Worm (Caenorhabditis elegans) whole organism, early embryonic: ENCODE results near the gene B0507.6.

Experiments used
- F13C5.2 ChIP-seq: sonication (generic microtip); optimal IDR thresholded peaks from 2 replicates; lab custom pipeline; 2017; ENCODE audit warnings: mild to moderate bottlenecking, missing genetic modification characterization, inconsistent platforms, missing compliant biosample characterization
- ama-1 ChIP-seq: fragments of 150-350 bp; optimal IDR thresholded peaks from 2 replicates; lab custom pipeline; 2014
- flt-1 ChIP-seq: fragments of 200-800 bp; sonication (Bioruptor generic); IDR thresholded peaks from 2 replicates; pipeline ENCODE4 v1.3.6; 2022; ENCODE audit warnings: missing genetic modification characterization, missing compliant biosample characterization
- hmg-4 ChIP-seq: fragments of 200-800 bp; sonication (Bioruptor generic); optimal IDR thresholded peaks from 2 replicates; lab custom pipeline; 2018; ENCODE audit warnings: mild to moderate bottlenecking, missing genetic modification characterization, missing compliant biosample characterization
- scrt-1 ChIP-seq: fragments of 200-800 bp; sonication (Bioruptor generic); IDR thresholded peaks from 2 replicates; pipeline ENCODE4 v1.3.6; 2022; ENCODE audit warnings: missing genetic modification characterization, missing compliant biosample characterization
- sea-1 ChIP-seq: fragments of 200-800 bp; sonication (Bioruptor generic); conservative IDR thresholded peaks from 2 replicates; pipeline ENCODE4 v1.3.6; 2022; ENCODE audit warnings: missing genetic modification characterization, missing compliant biosample characterization
- tbx-11 ChIP-seq: fragments of 200-800 bp; sonication (Bioruptor generic); IDR thresholded peaks from 2 replicates; pipeline ENCODE4 v1.3.6; 2022; ENCODE audit warnings: missing genetic modification characterization, missing compliant biosample characterization
- tra-4 ChIP-seq: sonication (generic microtip); optimal IDR thresholded peaks from 2 replicates; lab custom pipeline; 2017; ENCODE audit warnings: missing genetic modification characterization, missing compliant biosample characterization

DNA sequence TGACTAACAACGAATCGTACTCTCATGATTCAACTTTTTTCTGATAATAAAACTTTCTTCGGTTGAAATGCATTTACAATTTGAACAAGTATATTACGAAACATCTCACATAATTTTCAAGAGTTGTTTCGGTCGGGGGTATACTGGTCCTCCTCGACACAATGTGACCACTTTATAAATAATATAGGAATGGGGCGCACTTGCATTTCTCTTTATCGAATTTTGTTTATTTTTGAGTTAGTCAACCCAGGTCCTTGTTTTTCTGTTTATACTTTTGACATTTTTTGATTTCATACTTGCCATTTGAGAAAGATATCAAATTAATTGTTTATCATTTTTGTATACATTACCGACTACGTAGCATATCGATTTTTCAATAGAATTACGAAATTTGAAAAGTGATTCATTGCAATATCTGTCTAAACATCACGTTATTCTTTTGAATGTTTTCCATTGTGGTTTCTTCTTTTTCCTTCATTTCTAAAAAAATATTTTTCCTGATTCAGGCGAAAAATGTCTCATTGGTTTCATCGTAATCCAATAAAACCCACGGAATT lies 27.9 kb downstream of the B0507.6 start, which contains the start of gene B0507.2:
- no peak for TF ChIP-seq F13C5.2 (tag; lab: Kevin White, UChicago)
- TF ChIP-seq tbx-11 = no peak
- TF ChIP-seq ama-1 (lab: Kevin White, UChicago) = no peak
- no peak for TF ChIP-seq sea-1 (GFP tag; lab: Robert Waterston, UW)
- no peak for TF ChIP-seq hmg-4
- TF ChIP-seq flt-1 (GFP tag; lab: Robert Waterston, UW) = no peak
- no peak for TF ChIP-seq scrt-1
- TF ChIP-seq tra-4 (tag; lab: Kevin White, UChicago) = no peak
